Worm (Caenorhabditis elegans): Measurements from ENCODE around the gene F52E1.9.

F52E1.9 gene

ce11 chrV:8428585-8429414 is 26.3 kb upstream of the F52E1.9 start:
- TF ChIP-seq nhr-12 (tag; optimal IDR thresholded peaks at IDR 0.05) = no peak
- peak; percentile 41 for TF ChIP-seq nhr-19 (GFP tag; conservative IDR thresholded peaks at IDR 0.05)
- TF ChIP-seq aly-2 (tag; optimal IDR thresholded peaks at IDR 0.05) = no peak
- peak in 2 of 3 experiments; percentile 12 to 34 for TF ChIP-seq ceh-82 (tag; optimal IDR thresholded peaks at IDR 0.05)
- peak; percentile 21 for TF ChIP-seq fos-1 (tag; optimal IDR thresholded peaks at IDR 0.05)
- peak; percentile 22 for TF ChIP-seq tbx-2 (tag; optimal IDR thresholded peaks at IDR 0.05)
- TF ChIP-seq lsy-2 (tag; optimal IDR thresholded peaks at IDR 0.05) = peak; percentile 6 to 24
- no peak for TF ChIP-seq unc-98 (GFP tag; IDR thresholded peaks at IDR 0.05)
- no peak for TF ChIP-seq snpc-4 (tag; optimal IDR thresholded peaks at IDR 0.05)
- TF ChIP-seq lin-15B (tag; optimal IDR thresholded peaks at IDR 0.05) = no peak
- no peak for TF ChIP-seq lir-3 (tag; optimal IDR thresholded peaks at IDR 0.05; ENCODE audit: poor library complexity)
- TF ChIP-seq lin-14 (GFP tag; optimal IDR thresholded peaks at IDR 0.05) = peak; percentile 78
- TF ChIP-seq hpl-2 (GFP tag; optimal IDR thresholded peaks at IDR 0.05) = no peak
- TF ChIP-seq sptf-1 (tag; optimal IDR thresholded peaks at IDR 0.05) = no peak
- peak; percentile 59 to 66 for TF ChIP-seq efl-1 (optimal IDR thresholded peaks at IDR 0.05)
- no peak for TF ChIP-seq efl-1 (GFP tag; optimal IDR thresholded peaks at IDR 0.05 in 1 of 2)
- no peak for TF ChIP-seq jun-1 (tag; optimal IDR thresholded peaks at IDR 0.05)
- TF ChIP-seq nhr-85 (tag) = peak; percentile 53
- TF ChIP-seq nhr-76 (tag; optimal IDR thresholded peaks at IDR 0.05) = no peak
- no peak for TF ChIP-seq pax-3 (tag; optimal IDR thresholded peaks at IDR 0.05)
- TF ChIP-seq dpl-1 (GFP tag; optimal IDR thresholded peaks at IDR 0.05) = no peak
- peak; percentile 34 for TF ChIP-seq snu-23 (GFP tag; optimal IDR thresholded peaks at IDR 0.05)
- no peak for TF ChIP-seq ces-1 (GFP tag; optimal IDR thresholded peaks at IDR 0.05)
- TF ChIP-seq C34B4.2 (tag; optimal IDR thresholded peaks at IDR 0.05) = no peak
- no peak for TF ChIP-seq ztf-11 (tag; optimal IDR thresholded peaks at IDR 0.05)
- peak; percentile 53 for TF ChIP-seq mep-1 (tag; optimal IDR thresholded peaks at IDR 0.05)
- peak; percentile 3 for TF ChIP-seq nhr-20 (tag; optimal IDR thresholded peaks at IDR 0.05)
- no peak for TF ChIP-seq ets-5 (GFP tag; IDR thresholded peaks at IDR 0.05)
- no peak for TF ChIP-seq hlh-4 (tag; optimal IDR thresholded peaks at IDR 0.05)
- no peak for TF ChIP-seq efl-3 (GFP tag; optimal IDR thresholded peaks at IDR 0.05)
- TF ChIP-seq aha-1 (tag; optimal IDR thresholded peaks at IDR 0.05) = no peak
- TF ChIP-seq lin-13 (GFP tag; optimal IDR thresholded peaks at IDR 0.05) = no peak
- no peak for TF ChIP-seq skn-1 (tag; optimal IDR thresholded peaks at IDR 0.05)
- no peak for TF ChIP-seq grh-1 (GFP tag; IDR thresholded peaks at IDR 0.05)
- TF ChIP-seq unc-30 (tag; optimal IDR thresholded peaks at IDR 0.05) = no peak
- no peak for TF ChIP-seq mef-2 (tag; optimal IDR thresholded peaks at IDR 0.05)
- peak; percentile 28 for TF ChIP-seq unc-86 (tag; optimal IDR thresholded peaks at IDR 0.05)
- peak; percentile 69 for TF ChIP-seq rnt-1 (tag; optimal IDR thresholded peaks at IDR 0.05)
- no peak for TF ChIP-seq Y116A8C.19 (tag; optimal IDR thresholded peaks at IDR 0.05; ENCODE audit: borderline replicate concordance)
- TF ChIP-seq sup-37 (GFP tag; optimal IDR thresholded peaks at IDR 0.05) = no peak
- no peak for TF ChIP-seq tlp-1 (tag; optimal IDR thresholded peaks at IDR 0.05)
- TF ChIP-seq ceh-63 (GFP tag; optimal IDR thresholded peaks at IDR 0.05) = no peak
- TF ChIP-seq irx-1 (tag; optimal IDR thresholded peaks at IDR 0.05) = peak; percentile 7
- no peak for TF ChIP-seq mab-9 (GFP tag; IDR thresholded peaks at IDR 0.05)
- TF ChIP-seq pqm-1 (tag; optimal IDR thresholded peaks at IDR 0.05) = no peak
- no peak for TF ChIP-seq sox-4 (tag; optimal IDR thresholded peaks at IDR 0.05)
- no peak for TF ChIP-seq egl-27 (tag; optimal IDR thresholded peaks at IDR 0.05)
- TF ChIP-seq xbp-1 (tag; optimal IDR thresholded peaks at IDR 0.05) = peak; percentile 10
- peak; percentile 64 for TF ChIP-seq dsc-1 (tag; optimal IDR thresholded peaks at IDR 0.05)
- TF ChIP-seq mdl-1 (tag; optimal IDR thresholded peaks at IDR 0.05) = peak in 1 of 2 experiments; percentile 28
- TF ChIP-seq lin-35 (GFP tag; optimal IDR thresholded peaks at IDR 0.05) = peak in 1 of 2 experiments; percentile 11
- TF ChIP-seq nhr-84 (tag; optimal IDR thresholded peaks at IDR 0.05) = no peak
- TF ChIP-seq nhr-237 (tag; optimal IDR thresholded peaks at IDR 0.05) = no peak

Measured in whole organism, L1 larva.